Fruit fly (Drosophila melanogaster) whole organism, embryonic: ENCODE results near the gene CG14442.
A peak's percentile ranks its signal among the peaks of the same experiment; 100 is the strongest.

Experiments
- Abd-B ChIP-seq: fragments of 200-800 bp; sonication (Bioruptor generic); optimal IDR thresholded peaks from 2 replicates; lab custom pipeline; 2018; ENCODE audit warnings: missing biosample characterization, mild to moderate bottlenecking, missing genetic modification characterization, moderate library complexity
- Antp ChIP-seq: fragments of 200-800 bp; sonication (Bioruptor generic); optimal IDR thresholded peaks from 3 replicates; lab custom pipeline; 2016; ENCODE audit warnings: missing biosample characterization, missing genetic modification characterization
- Atf3 ChIP-seq: fragments of 200-800 bp; sonication (Bioruptor generic); optimal IDR thresholded peaks from 3 replicates; lab custom pipeline; 2016; ENCODE audit warnings: missing biosample characterization, missing genetic modification characterization
- Bdp1 ChIP-seq: fragments of 200-800 bp; sonication (Bioruptor generic); optimal IDR thresholded peaks from 3 replicates; lab custom pipeline; 2016; ENCODE audit warnings: missing biosample characterization, missing genetic modification characterization
- Bteb2 ChIP-seq: fragments of 200-800 bp; sonication (Bioruptor generic); optimal IDR thresholded peaks from 2 replicates; lab custom pipeline; 2016; ENCODE audit warnings: missing biosample characterization, missing genetic modification characterization
- CG10147 ChIP-seq: fragments of 200-800 bp; sonication (Bioruptor generic); optimal IDR thresholded peaks from 2 replicates; lab custom pipeline; 2019; ENCODE audit warnings: missing biosample characterization, mild to moderate bottlenecking, missing genetic modification characterization, moderate library complexity
- CG10431 ChIP-seq: fragments of 200-800 bp; sonication (Bioruptor generic); optimal IDR thresholded peaks from 3 replicates; lab custom pipeline; 2018; ENCODE audit warnings: missing biosample characterization, mild to moderate bottlenecking, missing genetic modification characterization
- CG10979 ChIP-seq: fragments of 200-800 bp; sonication (Bioruptor generic); optimal IDR thresholded peaks from 2 replicates; lab custom pipeline; 2018; ENCODE audit warnings: missing biosample characterization, mild to moderate bottlenecking, missing genetic modification characterization, moderate library complexity
- CG11504 ChIP-seq: fragments of 200-800 bp; sonication (Bioruptor generic); optimal IDR thresholded peaks from 3 replicates; lab custom pipeline; 2019; ENCODE audit warnings: missing biosample characterization, mild to moderate bottlenecking, missing genetic modification characterization, moderate library complexity
- CG12299 ChIP-seq: fragments of 200-800 bp; sonication (Bioruptor generic); optimal IDR thresholded peaks from 2 replicates; lab custom pipeline; 2018; ENCODE audit warnings: missing biosample characterization, mild to moderate bottlenecking, missing genetic modification characterization
- CG12942 ChIP-seq: fragments of 200-800 bp; sonication (Bioruptor generic); optimal IDR thresholded peaks from 3 replicates; lab custom pipeline; 2016; ENCODE audit warnings: missing biosample characterization, missing genetic modification characterization
- CG14014 ChIP-seq: fragments of 200-800 bp; sonication (Bioruptor generic); IDR thresholded peaks from 2 replicates; pipeline ENCODE4 v1.3.6; 2022; ENCODE audit warnings: missing biosample characterization, missing genetic modification characterization
- CG14441 ChIP-seq: fragments of 200-800 bp; sonication (Bioruptor generic); IDR thresholded peaks from 2 replicates; pipeline ENCODE4 v1.3.6; 2022; ENCODE audit warnings: missing biosample characterization, missing genetic modification characterization
- CG15073 ChIP-seq: fragments of 200-800 bp; sonication (Bioruptor generic); optimal IDR thresholded peaks from 2 replicates; lab custom pipeline; 2016; ENCODE audit warnings: missing biosample characterization, missing genetic modification characterization
- CG17612 ChIP-seq: fragments of 200-800 bp; sonication (Bioruptor generic); IDR thresholded peaks from 2 replicates; pipeline ENCODE4 v1.3.6; 2022; ENCODE audit warnings: missing biosample characterization, missing genetic modification characterization
- CG2889 ChIP-seq: fragments of 200-800 bp; sonication (Bioruptor generic); IDR thresholded peaks from 3 replicates; pipeline ENCODE4 v1.3.6; 2022; ENCODE audit warnings: missing biosample characterization, missing genetic modification characterization
- CG4617 ChIP-seq: fragments of 200-800 bp; sonication (Bioruptor generic); optimal IDR thresholded peaks from 3 replicates; lab custom pipeline; 2016; ENCODE audit warnings: missing biosample characterization, missing genetic modification characterization, borderline replicate concordance
- CG6272 ChIP-seq: fragments of 200-800 bp; sonication (Bioruptor generic); IDR thresholded peaks from 2 replicates; pipeline ENCODE4 v1.3.6; 2022; ENCODE audit warnings: missing biosample characterization, missing genetic modification characterization
- CG6683 ChIP-seq: fragments of 200-800 bp; sonication (Bioruptor generic); optimal IDR thresholded peaks from 2 replicates; lab custom pipeline; 2017; ENCODE audit warnings: missing biosample characterization, mild to moderate bottlenecking, missing genetic modification characterization, missing genetic modification reagents
- CG8290 ChIP-seq, 3 experiments: fragments of 200-800 bp; sonication (Bioruptor generic); optimal IDR thresholded peaks; 2 replicates each; lab custom pipeline; 2016 to 2019; ENCODE audit warnings: missing biosample characterization in 3 of 3, missing genetic modification characterization in 3 of 3, mild to moderate bottlenecking in 2 of 3, moderate library complexity in 1 of 3
- CG8359 ChIP-seq: fragments of 200-800 bp; sonication (Bioruptor generic); optimal IDR thresholded peaks from 2 replicates; lab custom pipeline; 2017; ENCODE audit warnings: missing biosample characterization, mild to moderate bottlenecking, missing genetic modification characterization, borderline replicate concordance
- CG9609 ChIP-seq: fragments of 200-800 bp; sonication (Bioruptor generic); optimal IDR thresholded peaks from 3 replicates; lab custom pipeline; 2016; ENCODE audit warnings: missing biosample characterization, missing genetic modification characterization
- Dad ChIP-seq: fragments of 200-800 bp; sonication (Bioruptor generic); optimal IDR thresholded peaks from 3 replicates; lab custom pipeline; 2016; ENCODE audit warnings: missing biosample characterization, missing genetic modification characterization
- Dll ChIP-seq: fragments of 200-800 bp; sonication (Bioruptor generic); IDR thresholded peaks from 4 replicates; pipeline ENCODE4 v1.3.6; 2022; ENCODE audit warnings: missing biosample characterization, missing genetic modification characterization; ENCODE audit not compliant: partially characterized antibody
- Doc2 ChIP-seq: fragments of 200-800 bp; sonication (Bioruptor generic); IDR thresholded peaks from 2 replicates; pipeline ENCODE4 v1.3.6; 2022; ENCODE audit warnings: missing biosample characterization, missing genetic modification characterization
- HHEX ChIP-seq: fragments of 200-800 bp; sonication (Bioruptor generic); optimal IDR thresholded peaks from 3 replicates; lab custom pipeline; 2017; ENCODE audit warnings: missing biosample characterization, mild to moderate bottlenecking, missing genetic modification characterization, missing genetic modification reagents
- Jarid2 ChIP-seq: fragments of 200-800 bp; sonication (Bioruptor generic); optimal IDR thresholded peaks from 3 replicates; lab custom pipeline; 2017; ENCODE audit warnings: mild to moderate bottlenecking, missing biosample characterization, missing genetic modification reagents, missing genetic modification characterization
- Lhr ChIP-seq: fragments of 200-800 bp; sonication (Bioruptor generic); optimal IDR thresholded peaks from 3 replicates; lab custom pipeline; 2017; ENCODE audit warnings: mild to moderate bottlenecking, missing biosample characterization, missing genetic modification reagents, missing genetic modification characterization
- Lim3 ChIP-seq: fragments of 200-800 bp; sonication (Bioruptor generic); IDR thresholded peaks from 2 replicates; pipeline ENCODE4 v1.3.6; 2022; ENCODE audit warnings: missing biosample characterization, missing genetic modification characterization
- MBD-R2 ChIP-seq: fragments of 200-800 bp; sonication (Bioruptor generic); IDR thresholded peaks from 2 replicates; pipeline ENCODE4 v1.3.6; 2022; ENCODE audit warnings: missing biosample characterization, missing genetic modification characterization
- Nf-YC ChIP-seq: fragments of 200-800 bp; optimal IDR thresholded peaks from 3 replicates; lab custom pipeline; 2019; ENCODE audit warnings: missing biosample characterization, mild to moderate bottlenecking, missing genetic modification characterization, moderate library complexity
- NfI ChIP-seq: fragments of 200-800 bp; sonication (Bioruptor generic); optimal IDR thresholded peaks from 3 replicates; lab custom pipeline; 2018; ENCODE audit warnings: missing biosample characterization, mild to moderate bottlenecking, missing genetic modification characterization, moderate library complexity
- Scr ChIP-seq: fragments of 200-800 bp; sonication (Bioruptor generic); IDR thresholded peaks from 2 replicates; pipeline ENCODE4 v1.3.6; 2022; ENCODE audit warnings: missing biosample characterization, missing genetic modification characterization; ENCODE audit not compliant: partially characterized antibody
- Tbp ChIP-seq: fragments of >200 bp; optimal IDR thresholded peaks from 2 replicates; lab custom pipeline; 2018; ENCODE audit warnings: missing biosample characterization, missing genetic modification characterization
- bab2 ChIP-seq: fragments of 200-800 bp; sonication (Bioruptor generic); optimal IDR thresholded peaks from 2 replicates; lab custom pipeline; 2016; ENCODE audit warnings: missing biosample characterization, missing genetic modification characterization
- bigmax ChIP-seq: fragments of 200-800 bp; sonication (Bioruptor generic); optimal IDR thresholded peaks from 2 replicates; lab custom pipeline; 2018; ENCODE audit warnings: missing biosample characterization, mild to moderate bottlenecking, missing genetic modification characterization
- bowl ChIP-seq: fragments of 200-800 bp; sonication (Bioruptor generic); IDR thresholded peaks from 2 replicates; pipeline ENCODE4 v1.3.6; 2022; ENCODE audit warnings: missing biosample characterization, missing genetic modification characterization
- cato ChIP-seq: fragments of 200-800 bp; sonication (Bioruptor generic); optimal IDR thresholded peaks from 2 replicates; lab custom pipeline; 2016; ENCODE audit warnings: missing biosample characterization, missing genetic modification characterization, borderline replicate concordance
- dmrt11E ChIP-seq: fragments of 200-800 bp; sonication (Bioruptor generic); optimal IDR thresholded peaks from 3 replicates; lab custom pipeline; 2018; ENCODE audit warnings: missing biosample characterization, mild to moderate bottlenecking, missing genetic modification characterization, moderate library complexity
- en ChIP-seq: fragments of 200-800 bp; sonication (Bioruptor generic); optimal IDR thresholded peaks from 2 replicates; lab custom pipeline; 2016; ENCODE audit warnings: missing biosample characterization, missing genetic modification characterization
- gcm2 ChIP-seq: fragments of 200-800 bp; sonication (Bioruptor generic); optimal IDR thresholded peaks from 2 replicates; lab custom pipeline; 2016; ENCODE audit warnings: missing biosample characterization, missing genetic modification characterization
- gfzf ChIP-seq: fragments of 200-800 bp; sonication (Bioruptor generic); optimal IDR thresholded peaks from 2 replicates; lab custom pipeline; 2016; ENCODE audit warnings: missing biosample characterization, mild to moderate bottlenecking, missing genetic modification characterization, moderate library complexity
- hkb ChIP-seq, 2 experiments: fragments of 200-800 bp in 1 of 2; fragments of >200 bp in 1 of 2; sonication (Bioruptor generic) in 1 of 2; IDR thresholded peaks in 1 of 2; optimal IDR thresholded peaks in 1 of 2; 2 replicates each; pipeline versions ENCODE4 v1.3.6 to Lab custom; 2017 to 2022; ENCODE audit warnings: missing biosample characterization in 1 of 2, missing genetic modification characterization in 1 of 2
- oc ChIP-seq: fragments of 200-800 bp; sonication (Bioruptor generic); optimal IDR thresholded peaks from 2 replicates; lab custom pipeline; 2018; ENCODE audit warnings: missing biosample characterization, mild to moderate bottlenecking, missing genetic modification characterization, moderate library complexity
- otp ChIP-seq: fragments of 200-800 bp; sonication (Bioruptor generic); IDR thresholded peaks from 3 replicates; pipeline ENCODE4, ENCODE4 v1.3.6; 2022; ENCODE audit warnings: missing biosample characterization, missing genetic modification characterization
- pfk ChIP-seq: fragments of 200-800 bp; sonication (Bioruptor generic); optimal IDR thresholded peaks from 2 replicates; lab custom pipeline; 2018; ENCODE audit warnings: missing biosample characterization, mild to moderate bottlenecking, missing genetic modification characterization, moderate library complexity
- pros ChIP-seq: fragments of 200-800 bp; sonication (Bioruptor generic); optimal IDR thresholded peaks from 3 replicates; lab custom pipeline; 2019; ENCODE audit warnings: missing biosample characterization, mild to moderate bottlenecking, missing genetic modification characterization, moderate library complexity
- sim ChIP-seq: fragments of 200-800 bp; sonication (Bioruptor generic); IDR thresholded peaks from 2 replicates; pipeline ENCODE4 v1.3.6; 2022; ENCODE audit warnings: missing biosample characterization, missing genetic modification characterization
- sisA ChIP-seq: fragments of 200-800 bp; sonication (Bioruptor generic); IDR thresholded peaks from 2 replicates; pipeline ENCODE4 v1.3.6; 2022; ENCODE audit warnings: missing biosample characterization, missing genetic modification characterization
- trem ChIP-seq: fragments of 200-800 bp; optimal IDR thresholded peaks from 3 replicates; lab custom pipeline; 2019; ENCODE audit warnings: missing biosample characterization, mild to moderate bottlenecking, missing genetic modification characterization, moderate library complexity

CG14442 gene

dm6 chrX:6719968-6720367 lies 25.2 kb upstream of the CG14442 start (continued):
- no peak for TF ChIP-seq CG12299 (tag; lab: Kevin White, UChicago)
- no peak for TF ChIP-seq gcm2 (GFP tag; lab: Kevin White, UChicago)
- no peak for TF ChIP-seq hkb (optimal IDR thresholded peaks at IDR 0.05; lab: Kevin White, UChicago)
- peak; percentile 56 for TF ChIP-seq hkb (GFP tag; IDR thresholded peaks at IDR 0.05; lab: Robert Waterston, UW)
- TF ChIP-seq MBD-R2 (GFP tag; lab: Robert Waterston, UW): peak; percentile 13; the same call in 1 of the 2 replicates
- no peak for TF ChIP-seq CG9609 (GFP tag; lab: Kevin White, UChicago)
- no peak for TF ChIP-seq sisA (GFP tag; lab: Robert Waterston, UW)
- TF ChIP-seq bowl (GFP tag; lab: Robert Waterston, UW): no peak
- no peak for TF ChIP-seq en (GFP tag; lab: Kevin White, UChicago)
- TF ChIP-seq NfI (GFP tag; lab: Kevin White, UChicago): no peak
- TF ChIP-seq pfk: peak; percentile 31
- no peak for TF ChIP-seq Scr
- no peak for TF ChIP-seq CG6272 (GFP tag; lab: Robert Waterston, UW)
- TF ChIP-seq bigmax: no peak
- no peak for TF ChIP-seq Jarid2 (GFP tag; lab: Kevin White, UChicago)
- TF ChIP-seq Bdp1 (GFP tag; lab: Kevin White, UChicago): peak; percentile 4
- TF ChIP-seq gfzf (GFP tag; lab: Kevin White, UChicago): no peak
- no peak for TF ChIP-seq CG2889 (GFP tag; lab: Robert Waterston, UW)
- TF ChIP-seq CG4617 (GFP tag; lab: Kevin White, UChicago): no peak
- no peak for TF ChIP-seq CG15073 (GFP tag; lab: Kevin White, UChicago)
- TF ChIP-seq CG8359: no peak
- TF ChIP-seq CG10979 (tag; lab: Kevin White, UChicago): no peak
- TF ChIP-seq otp: no peak
- no peak for TF ChIP-seq Doc2 (GFP tag; lab: Robert Waterston, UW)
- no peak for TF ChIP-seq CG10431 (GFP tag; lab: Kevin White, UChicago)
- TF ChIP-seq HHEX (GFP tag; lab: Kevin White, UChicago): peak; percentile 6
- no peak for TF ChIP-seq Dll
- TF ChIP-seq Dad (GFP tag; lab: Kevin White, UChicago): no peak
- no peak for TF ChIP-seq Lim3 (GFP tag; lab: Robert Waterston, UW)
- TF ChIP-seq Tbp (GFP tag; lab: Kevin White, UChicago): no peak
- TF ChIP-seq sim (GFP tag; lab: Robert Waterston, UW): no peak
- no peak for TF ChIP-seq trem
- no peak for TF ChIP-seq Atf3
- no peak for TF ChIP-seq CG12942 (GFP tag; lab: Kevin White, UChicago)
- no peak for TF ChIP-seq oc (tag; lab: Kevin White, UChicago)
- no peak for TF ChIP-seq Abd-B
- peak; percentile 18; the same call in 1 of the 2 replicates for TF ChIP-seq CG14441 (GFP tag; lab: Robert Waterston, UW)
- no peak for TF ChIP-seq Lhr
- TF ChIP-seq CG14014 (GFP tag; lab: Robert Waterston, UW): peak; percentile 60; the same call in 1 of the 2 replicates
- no peak for TF ChIP-seq CG10147 (GFP tag; lab: Kevin White, UChicago)
- no peak for TF ChIP-seq CG11504 (tag; lab: Kevin White, UChicago)
- no peak for TF ChIP-seq pros
- no peak for TF ChIP-seq Bteb2 (GFP tag; lab: Kevin White, UChicago)
- TF ChIP-seq dmrt11E (tag; lab: Kevin White, UChicago): no peak
- TF ChIP-seq cato (GFP tag; lab: Kevin White, UChicago): no peak
- no peak for TF ChIP-seq Antp (GFP tag; lab: Kevin White, UChicago)
- TF ChIP-seq CG6683 (GFP tag; lab: Kevin White, UChicago): no peak
- no peak for TF ChIP-seq CG8290 (GFP tag; optimal IDR thresholded peaks at IDR 0.05; lab: Kevin White, UChicago)
- peak in 1 of 2 experiments; percentile 1 for TF ChIP-seq CG8290 (tag; optimal IDR thresholded peaks at IDR 0.05; lab: Kevin White, UChicago)
- TF ChIP-seq Nf-YC (tag; lab: Kevin White, UChicago): no peak
- no peak for TF ChIP-seq CG17612 (GFP tag; lab: Robert Waterston, UW)
- peak; percentile 26 for TF ChIP-seq bab2 (GFP tag; lab: Kevin White, UChicago)
